Worm (Caenorhabditis elegans) whole organism, L3 larva: ENCODE measurements around the gene arl-6.

Source experiments
- R02D3.7 ChIP-seq: fragments of 150-350 bp; optimal IDR thresholded peaks from 2 replicates; lab custom pipeline; 2014; ENCODE audit warnings: missing biosample characterization, missing genetic modification characterization
- aly-2 ChIP-seq: fragments of 150-350 bp; optimal IDR thresholded peaks from 2 replicates; lab custom pipeline; 2014; ENCODE audit warnings: missing biosample characterization, missing genetic modification characterization
- ceh-82 ChIP-seq: fragments of 150-350 bp; optimal IDR thresholded peaks from 2 replicates; lab custom pipeline; 2014; ENCODE audit warnings: missing biosample characterization, missing genetic modification characterization
- fkh-10 ChIP-seq: sonication (generic microtip); optimal IDR thresholded peaks from 2 replicates; lab custom pipeline; 2017; ENCODE audit warnings: missing biosample characterization, missing genetic modification reagents, missing genetic modification characterization
- fos-1 ChIP-seq: fragments of 150-350 bp; optimal IDR thresholded peaks from 2 replicates; lab custom pipeline; 2014; ENCODE audit warnings: missing biosample characterization, missing genetic modification characterization
- jun-1 ChIP-seq: fragments of 150-350 bp; optimal IDR thresholded peaks from 2 replicates; lab custom pipeline; 2014; ENCODE audit warnings: missing biosample characterization, missing genetic modification reagents, missing genetic modification characterization
- lin-39 ChIP-seq: fragments of 150-350 bp; optimal IDR thresholded peaks from 2 replicates; lab custom pipeline; 2018; ENCODE audit warnings: missing biosample characterization, missing genetic modification reagents, missing genetic modification characterization
- mdl-1 ChIP-seq: fragments of 150-350 bp; optimal IDR thresholded peaks from 2 replicates; lab custom pipeline; 2014; ENCODE audit warnings: missing biosample characterization, missing genetic modification characterization
- nhr-11 ChIP-seq: fragments of 150-350 bp; optimal IDR thresholded peaks from 2 replicates; lab custom pipeline; 2014; ENCODE audit warnings: missing biosample characterization, missing genetic modification characterization
- nhr-67 ChIP-seq: fragments of 150-350 bp; optimal IDR thresholded peaks from 2 replicates; lab custom pipeline; 2014; ENCODE audit warnings: missing biosample characterization, missing genetic modification characterization
- snpc-4 ChIP-seq: fragments of 150-350 bp; optimal IDR thresholded peaks from 2 replicates; lab custom pipeline; 2014; ENCODE audit warnings: missing biosample characterization, missing genetic modification characterization
- unc-39 ChIP-seq: sonication (generic microtip); optimal IDR thresholded peaks from 4 replicates; lab custom pipeline; 2017; ENCODE audit warnings: missing biosample characterization, missing genetic modification characterization
- unc-62 ChIP-seq: fragments of 150-350 bp; sonication (generic microtip); optimal IDR thresholded peaks from 4 replicates; lab custom pipeline; 2014; ENCODE audit warnings: missing biosample characterization, missing genetic modification reagents, missing genetic modification characterization
- ztf-4 ChIP-seq: fragments of 150-350 bp; optimal IDR thresholded peaks from 2 replicates; lab custom pipeline; 2014; ENCODE audit warnings: missing biosample characterization, missing genetic modification characterization

ce11 chrIII:4792560-4793136 is 22.0 kb downstream of the arl-6 start, which contains the start of gene mip-1:
- TF ChIP-seq fos-1 (tag; lab: Kevin White, UChicago) (no peak), aly-2 (tag; lab: Kevin White, UChicago) (no peak), snpc-4 (no peak), unc-62 (GFP tag; lab: Kevin White, UChicago) (no peak), ceh-82 (no peak), fkh-10 (GFP tag; lab: Kevin White, UChicago) (no peak), unc-39 (tag; lab: Kevin White, UChicago) (no peak), nhr-11 (tag; lab: Kevin White, UChicago) (no peak), mdl-1 (tag; lab: Kevin White, UChicago) (no peak), nhr-67 (no peak), ztf-4 (tag; lab: Kevin White, UChicago) (no peak), lin-39 (tag; lab: Kevin White, UChicago) (no peak), jun-1 (tag; lab: Kevin White, UChicago) (no peak), R02D3.7 (tag; lab: Kevin White, UChicago) (no peak)
